Worm (Caenorhabditis elegans): ENCODE measurements around the gene sre-4.

- no peak for TF ChIP-seq med-1 (GFP tag; optimal IDR thresholded peaks at IDR 0.05; ENCODE audit: insufficient read depth)
- TF ChIP-seq T22C8.4 (GFP tag; IDR thresholded peaks at IDR 0.05) = no peak
- TF ChIP-seq ref-1 (GFP tag; conservative IDR thresholded peaks at IDR 0.05) = no peak
- TF ChIP-seq flt-1 (GFP tag; IDR thresholded peaks at IDR 0.05) = no peak
- no peak for TF ChIP-seq ztf-23 (GFP tag; IDR thresholded peaks at IDR 0.05)
- TF ChIP-seq klf-2 (GFP tag; conservative IDR thresholded peaks at IDR 0.05) = no peak
These were observed 7.1 kb downstream of the sre-4 start, which contains the start of gene sna-2 for ce11 chrIV:9777535-9777934.

Data from whole organism, midembryonic.